Worm (Caenorhabditis elegans) whole organism, late embryonic: Measurements from ENCODE around the gene kvs-1.

Source experiments
- C38D4.7 ChIP-seq: fragments of 200-800 bp; sonication (Bioruptor generic); optimal IDR thresholded peaks from 2 replicates; lab custom pipeline; 2018; ENCODE audit warnings: mild to moderate bottlenecking, missing genetic modification characterization, moderate library complexity, missing compliant biosample characterization
- ama-1 ChIP-seq: fragments of 150-350 bp; optimal IDR thresholded peaks from 2 replicates; lab custom pipeline; 2014
- che-1 ChIP-seq: sonication (generic microtip); optimal IDR thresholded peaks from 2 replicates; lab custom pipeline; 2016; ENCODE audit warnings: mild to moderate bottlenecking, missing genetic modification characterization, missing compliant biosample characterization
- nfya-1 ChIP-seq: sonication (generic microtip); optimal IDR thresholded peaks from 2 replicates; lab custom pipeline; 2017; ENCODE audit warnings: missing genetic modification characterization, mild to moderate bottlenecking, missing compliant biosample characterization, antibody characterized with exemption, moderate library complexity
- pat-9 ChIP-seq: fragments of 200-800 bp; sonication (Bioruptor generic); optimal IDR thresholded peaks from 2 replicates; lab custom pipeline; 2018; ENCODE audit warnings: mild to moderate bottlenecking, missing genetic modification characterization, moderate library complexity, missing compliant biosample characterization
- sox-2 ChIP-seq: fragments of 200-800 bp; sonication (Bioruptor generic); IDR thresholded peaks from 2 replicates; pipeline ENCODE4 v1.3.6; 2022; ENCODE audit warnings: missing genetic modification reagents, missing genetic modification characterization, missing compliant biosample characterization
- unc-86 ChIP-seq: sonication (generic microtip); optimal IDR thresholded peaks from 2 replicates; lab custom pipeline; 2016; ENCODE audit warnings: missing genetic modification characterization, missing compliant biosample characterization

- TF ChIP-seq che-1 (tag; lab: Kevin White, UChicago) (no peak), sox-2 (GFP tag; lab: Robert Waterston, UW) (no peak), pat-9 (tag; lab: Kevin White, UChicago) (no peak), ama-1 (lab: Kevin White, UChicago) (no peak), nfya-1 (tag; lab: Kevin White, UChicago) (peak; percentile 24), C38D4.7 (GFP tag; lab: Kevin White, UChicago) (no peak), unc-86 (tag; lab: Kevin White, UChicago) (no peak)
Observed at ce11 chrX:7712887-7713286, 6.0 kb upstream of the kvs-1 start.
